Fruit fly (Drosophila melanogaster) whole organism, pupa: ENCODE data around the gene CG13994.

ENCODE experiments used
- CG15710 ChIP-seq: fragments of 200-800 bp; sonication (Bioruptor generic); optimal IDR thresholded peaks from 2 replicates; lab custom pipeline; 2018; ENCODE audit warnings: missing biosample characterization, mild to moderate bottlenecking, missing genetic modification characterization, moderate library complexity
- CG8159 ChIP-seq: fragments of 200-800 bp; sonication (Bioruptor generic); optimal IDR thresholded peaks from 3 replicates; lab custom pipeline; 2018; ENCODE audit warnings: missing biosample characterization, mild to moderate bottlenecking, missing genetic modification characterization, moderate library complexity
- Ets98B ChIP-seq: fragments of 200-800 bp; sonication (Bioruptor generic); IDR thresholded peaks from 2 replicates; pipeline ENCODE4 v1.3.6; 2022; ENCODE audit warnings: missing biosample characterization, missing genetic modification characterization
- Pif1B ChIP-seq: fragments of 200-800 bp; sonication (Bioruptor generic); optimal IDR thresholded peaks from 3 replicates; lab custom pipeline; 2016; ENCODE audit warnings: missing biosample characterization, missing genetic modification characterization
- rn ChIP-seq: fragments of 200-800 bp; sonication (Bioruptor generic); IDR thresholded peaks from 2 replicates; pipeline ENCODE4 v1.3.6; 2022; ENCODE audit warnings: missing biosample characterization, missing genetic modification characterization

DNA sequence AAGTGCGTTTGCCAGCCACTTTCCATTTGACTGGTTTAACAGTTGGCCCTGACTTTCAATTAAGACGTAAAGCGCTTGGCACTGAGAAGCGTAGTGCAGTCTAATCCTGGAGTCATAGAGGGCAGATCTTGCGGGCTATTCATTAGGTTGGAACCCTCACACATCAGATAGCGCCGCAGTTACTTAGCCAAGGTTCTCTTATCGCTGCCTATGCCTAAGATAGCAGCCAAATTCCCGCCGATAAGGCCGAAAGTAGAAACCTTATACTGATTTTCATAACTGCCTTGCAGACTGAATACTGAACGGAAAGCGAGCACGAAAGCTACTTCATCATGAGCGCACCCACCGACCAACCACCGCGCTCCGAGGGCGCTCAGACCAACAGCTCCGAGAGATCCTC lies 9.3 kb downstream of the CG13994 start:
- TF ChIP-seq CG8159 (tag; lab: Kevin White, UChicago) (no peak), Ets98B (no peak), Pif1B (no peak), CG15710 (tag; lab: Kevin White, UChicago) (no peak), rn (GFP tag; lab: Robert Waterston, UW) (no peak)
